Worm (Caenorhabditis elegans): ENCODE results near the gene Y6D1A.2.

- TF ChIP-seq ceh-9 (tag; optimal IDR thresholded peaks at IDR 0.05): no peak
- no peak for TF ChIP-seq mec-3 (tag; optimal IDR thresholded peaks at IDR 0.05; ENCODE audit: borderline replicate concordance)
- TF ChIP-seq pag-3 (tag; optimal IDR thresholded peaks at IDR 0.05; ENCODE audit: borderline replicate concordance): no peak
- no peak for TF ChIP-seq ceh-34 (tag; optimal IDR thresholded peaks at IDR 0.05)
- no peak for TF ChIP-seq hlh-30 (tag; optimal IDR thresholded peaks at IDR 0.05; ENCODE audit: insufficient read depth)
- no peak for TF ChIP-seq elt-2 (tag; optimal IDR thresholded peaks at IDR 0.05)
- no peak for TF ChIP-seq unc-42 (tag; optimal IDR thresholded peaks at IDR 0.05)
Observed at ce11 chrII:11774218-11774617, 45.5 kb downstream of the Y6D1A.2 start, which contains the start of gene F44E5.1.

All from whole organism, late embryonic.